Worm (Caenorhabditis elegans) whole organism, L4 larva: ENCODE data around the gene Y48A6B.3.

ENCODE experiments used
- ZK546.5 ChIP-seq, 2 experiments: sonication (generic microtip); optimal IDR thresholded peaks; 2 replicates each; lab custom pipeline; 2017; ENCODE audit warnings: missing biosample characterization in 2 of 2, missing genetic modification characterization in 2 of 2
- ama-1 ChIP-seq: fragments of 150-350 bp; optimal IDR thresholded peaks from 2 replicates; lab custom pipeline; 2014; ENCODE audit warnings: inconsistent platforms, mixed read lengths
- dve-1 ChIP-seq: sonication (generic microtip); optimal IDR thresholded peaks from 2 replicates; lab custom pipeline; 2017; ENCODE audit warnings: antibody characterized with exemption, mild to moderate bottlenecking, missing genetic modification characterization, missing compliant biosample characterization; ENCODE audit not compliant: insufficient read depth
- nhr-111 ChIP-seq: fragments of 200-800 bp; sonication (Bioruptor generic); optimal IDR thresholded peaks from 2 replicates; lab custom pipeline; 2018; ENCODE audit warnings: mild to moderate bottlenecking, missing genetic modification characterization, missing compliant biosample characterization
- nhr-237 ChIP-seq: sonication (generic microtip); optimal IDR thresholded peaks from 2 replicates; lab custom pipeline; 2017; ENCODE audit warnings: missing biosample characterization, missing genetic modification characterization
- nhr-48 ChIP-seq: sonication (generic microtip); optimal IDR thresholded peaks from 2 replicates; lab custom pipeline; 2016; ENCODE audit warnings: mild to moderate bottlenecking, missing genetic modification characterization, missing compliant biosample characterization
- nhr-76 ChIP-seq: fragments of 150-350 bp; optimal IDR thresholded peaks from 2 replicates; lab custom pipeline; 2014; ENCODE audit warnings: missing biosample characterization, missing genetic modification characterization
- spr-1 ChIP-seq: sonication (generic microtip); optimal IDR thresholded peaks from 2 replicates; lab custom pipeline; 2016; ENCODE audit warnings: mild to moderate bottlenecking, missing genetic modification characterization, missing compliant biosample characterization

ce11 chrIII:10985559-10986036 is 22.4 kb upstream of the Y48A6B.3 start, which contains the start of gene col-93:
- TF ChIP-seq nhr-111 (GFP tag; lab: Kevin White, UChicago) (no peak), nhr-76 (tag; lab: Kevin White, UChicago) (no peak), ZK546.5 (tag; optimal IDR thresholded peaks at IDR 0.05; lab: Kevin White, UChicago) (no peak), dve-1 (tag; lab: Kevin White, UChicago) (peak; percentile 21), ama-1 (lab: Kevin White, UChicago) (no peak), nhr-48 (tag; lab: Kevin White, UChicago) (no peak), nhr-237 (tag; lab: Kevin White, UChicago) (no peak), spr-1 (tag; lab: Kevin White, UChicago) (no peak)
